Worm (Caenorhabditis elegans): ENCODE data around the gene C09G4.4.

DNA sequence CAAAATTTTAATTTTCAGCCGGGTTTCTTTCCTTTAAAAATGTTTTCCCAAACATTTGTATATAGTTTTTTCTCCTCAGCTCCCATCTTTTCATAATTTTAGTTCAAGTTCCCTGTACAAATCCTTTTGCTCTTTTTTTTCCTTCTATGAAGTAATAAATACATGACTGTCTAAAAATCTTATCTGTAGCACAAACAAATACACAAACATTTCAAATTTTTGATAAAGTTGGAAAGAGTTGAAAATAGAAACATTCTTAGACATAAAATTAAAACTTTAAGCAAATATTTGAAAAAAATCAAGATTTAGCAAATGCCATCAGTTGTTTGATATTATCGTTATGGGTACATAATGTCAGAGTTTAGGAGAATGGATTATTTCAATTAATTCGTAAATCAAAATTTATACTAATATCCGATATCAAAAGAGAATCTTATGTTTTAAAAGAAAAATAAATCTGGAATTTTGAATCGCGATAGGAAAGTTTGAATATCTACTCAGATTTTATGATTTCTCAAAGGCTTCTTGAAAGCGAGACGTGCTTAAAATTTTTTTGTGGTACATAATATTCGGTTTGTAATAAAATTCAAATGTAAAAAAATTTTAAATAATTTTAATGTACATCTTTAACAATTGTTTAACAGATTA, 25.4 kb downstream of the C09G4.4 start:
- TF ChIP-seq snpc-4 (tag; optimal IDR thresholded peaks at IDR 0.05) (no peak), sptf-1 (tag; optimal IDR thresholded peaks at IDR 0.05) (no peak), nhr-28 (tag; optimal IDR thresholded peaks at IDR 0.05) (no peak), nhr-76 (tag; optimal IDR thresholded peaks at IDR 0.05) (no peak), nhr-237 (tag; optimal IDR thresholded peaks at IDR 0.05) (no peak), nhr-12 (tag; optimal IDR thresholded peaks at IDR 0.05) (no peak), mab-5 (tag; optimal IDR thresholded peaks at IDR 0.05) (no peak), elt-1 (tag; optimal IDR thresholded peaks at IDR 0.05; ENCODE audit: borderline replicate concordance, insufficient read depth) (no peak)
